Worm (Caenorhabditis elegans) whole organism, mixed stage, embryonic: ENCODE data around the gene coa-7.
A peak's percentile ranks its signal among the peaks of the same experiment; 100 is the strongest.

Source experiments
- M03D4.4 ChIP-seq: sonication (generic microtip); optimal IDR thresholded peaks from 2 replicates; lab custom pipeline; 2017; ENCODE audit warnings: mild to moderate bottlenecking, missing genetic modification characterization, missing compliant biosample characterization
- blmp-1 ChIP-seq: fragments of 150-350 bp; optimal IDR thresholded peaks from 2 replicates; lab custom pipeline; 2014; ENCODE audit warnings: missing biosample characterization, missing genetic modification characterization
- ceh-39 ChIP-seq: fragments of 150-350 bp; optimal IDR thresholded peaks from 2 replicates; lab custom pipeline; 2014; ENCODE audit warnings: missing biosample characterization, missing genetic modification characterization
- ceh-43 ChIP-seq: fragments of 200-800 bp; sonication (Bioruptor generic); optimal IDR thresholded peaks from 2 replicates; lab custom pipeline; 2018; ENCODE audit warnings: mild to moderate bottlenecking, missing genetic modification characterization, moderate library complexity, missing compliant biosample characterization
- ceh-83 ChIP-seq: fragments of 200-800 bp; sonication (Bioruptor generic); optimal IDR thresholded peaks from 2 replicates; lab custom pipeline; 2018; ENCODE audit warnings: mild to moderate bottlenecking, missing genetic modification characterization, missing compliant biosample characterization
- ces-1 ChIP-seq: fragments of 150-350 bp; optimal IDR thresholded peaks from 2 replicates; lab custom pipeline; 2014; ENCODE audit warnings: missing biosample characterization, missing genetic modification reagents, missing genetic modification characterization
- cnd-1 ChIP-seq: fragments of 200-800 bp; sonication (Bioruptor generic); optimal IDR thresholded peaks from 2 replicates; lab custom pipeline; 2018; ENCODE audit warnings: mild to moderate bottlenecking, missing genetic modification characterization, missing compliant biosample characterization
- drap-1 ChIP-seq: fragments of 200-800 bp; sonication (Bioruptor generic); optimal IDR thresholded peaks from 3 replicates; lab custom pipeline; 2018; ENCODE audit warnings: mild to moderate bottlenecking, missing genetic modification characterization, missing compliant biosample characterization
- elt-1 ChIP-seq: sonication (generic microtip); optimal IDR thresholded peaks from 2 replicates; lab custom pipeline; 2017; ENCODE audit warnings: missing genetic modification characterization, mild to moderate bottlenecking, missing compliant biosample characterization, antibody characterized with exemption, moderate library complexity, borderline replicate concordance; ENCODE audit not compliant: insufficient read depth
- elt-3 ChIP-seq: fragments of 150-350 bp; optimal IDR thresholded peaks from 2 replicates; lab custom pipeline; 2014; ENCODE audit warnings: missing biosample characterization, missing genetic modification characterization
- flh-1 ChIP-seq: fragments of 200-800 bp; sonication (Bioruptor generic); optimal IDR thresholded peaks from 2 replicates; lab custom pipeline; 2018; ENCODE audit warnings: mild to moderate bottlenecking, missing genetic modification characterization, moderate library complexity, missing compliant biosample characterization
- ham-2 ChIP-seq: fragments of 200-800 bp; sonication (Bioruptor generic); optimal IDR thresholded peaks from 2 replicates; lab custom pipeline; 2018; ENCODE audit warnings: mild to moderate bottlenecking, missing genetic modification characterization, missing compliant biosample characterization
- lin-13 ChIP-seq: fragments of 150-350 bp; optimal IDR thresholded peaks from 2 replicates; lab custom pipeline; 2014; ENCODE audit warnings: missing biosample characterization, missing genetic modification characterization
- lin-32 ChIP-seq: fragments of 200-800 bp; sonication (Bioruptor generic); optimal IDR thresholded peaks from 2 replicates; lab custom pipeline; 2018; ENCODE audit warnings: mild to moderate bottlenecking, missing genetic modification characterization, missing compliant biosample characterization
- lsy-2 ChIP-seq: fragments of 150-350 bp; optimal IDR thresholded peaks from 2 replicates; lab custom pipeline; 2014; ENCODE audit warnings: missing biosample characterization, missing genetic modification characterization
- mab-5 ChIP-seq: fragments of 150-350 bp; optimal IDR thresholded peaks from 2 replicates; lab custom pipeline; 2014; ENCODE audit warnings: missing biosample characterization, missing genetic modification characterization
- mep-1 ChIP-seq: fragments of 150-350 bp; optimal IDR thresholded peaks from 2 replicates; lab custom pipeline; 2017; ENCODE audit warnings: missing biosample characterization, missing genetic modification reagents, missing genetic modification characterization, inconsistent platforms
- mls-2 ChIP-seq: sonication (generic microtip); optimal IDR thresholded peaks from 2 replicates; lab custom pipeline; 2016; ENCODE audit warnings: mild to moderate bottlenecking, missing genetic modification characterization, moderate library complexity, missing compliant biosample characterization
- nhr-12 ChIP-seq: fragments of 150-350 bp; optimal IDR thresholded peaks from 2 replicates; lab custom pipeline; 2014; ENCODE audit warnings: missing biosample characterization, missing genetic modification characterization
- nhr-2 ChIP-seq: fragments of 150-350 bp; optimal IDR thresholded peaks from 2 replicates; lab custom pipeline; 2014; ENCODE audit warnings: missing biosample characterization, missing genetic modification characterization
- nhr-76 ChIP-seq: sonication (generic microtip); optimal IDR thresholded peaks from 2 replicates; lab custom pipeline; 2017; ENCODE audit warnings: missing biosample characterization, missing genetic modification characterization
- pha-4 ChIP-seq: fragments of 150-350 bp; optimal IDR thresholded peaks from 2 replicates; lab custom pipeline; 2018; ENCODE audit warnings: missing biosample characterization, missing genetic modification reagents, missing genetic modification characterization
- sem-2 ChIP-seq: fragments of 200-800 bp; sonication (Bioruptor generic); optimal IDR thresholded peaks from 2 replicates; lab custom pipeline; 2018; ENCODE audit warnings: mild to moderate bottlenecking, missing genetic modification characterization, missing compliant biosample characterization
- snpc-4 ChIP-seq: fragments of 150-350 bp; optimal IDR thresholded peaks from 2 replicates; lab custom pipeline; 2014; ENCODE audit warnings: missing biosample characterization, missing genetic modification characterization
- tbx-8 ChIP-seq: fragments of 200-800 bp; sonication (Bioruptor generic); optimal IDR thresholded peaks from 2 replicates; lab custom pipeline; 2018; ENCODE audit warnings: mild to moderate bottlenecking, missing genetic modification characterization, moderate library complexity, missing compliant biosample characterization
- unc-120 ChIP-seq: sonication (generic microtip); optimal IDR thresholded peaks from 2 replicates; lab custom pipeline; 2017; ENCODE audit warnings: missing genetic modification characterization, missing compliant biosample characterization; ENCODE audit not compliant: poor library complexity, severe bottlenecking
- unc-39 ChIP-seq: fragments of 150-350 bp; optimal IDR thresholded peaks from 2 replicates; lab custom pipeline; 2014; ENCODE audit warnings: missing biosample characterization, missing genetic modification characterization
- unc-62 ChIP-seq: fragments of 150-350 bp; optimal IDR thresholded peaks from 2 replicates; lab custom pipeline; 2014; ENCODE audit warnings: missing biosample characterization, missing genetic modification reagents, missing genetic modification characterization
- zip-8 ChIP-seq: fragments of 150-350 bp; optimal IDR thresholded peaks from 2 replicates; lab custom pipeline; 2014; ENCODE audit warnings: missing biosample characterization, missing genetic modification characterization

Gene coa-7

ce11 chrII:11617715-11618114 lies 33.2 kb downstream of the coa-7 start:
- TF ChIP-seq nhr-2 (tag; lab: Kevin White, UChicago) (no peak), ceh-39 (no peak), nhr-76 (tag; lab: Kevin White, UChicago) (no peak), pha-4 (tag; lab: Kevin White, UChicago) (no peak), mep-1 (tag; lab: Kevin White, UChicago) (no peak), drap-1 (GFP tag; lab: Kevin White, UChicago) (no peak), M03D4.4 (tag; lab: Kevin White, UChicago) (no peak)

DNA sequence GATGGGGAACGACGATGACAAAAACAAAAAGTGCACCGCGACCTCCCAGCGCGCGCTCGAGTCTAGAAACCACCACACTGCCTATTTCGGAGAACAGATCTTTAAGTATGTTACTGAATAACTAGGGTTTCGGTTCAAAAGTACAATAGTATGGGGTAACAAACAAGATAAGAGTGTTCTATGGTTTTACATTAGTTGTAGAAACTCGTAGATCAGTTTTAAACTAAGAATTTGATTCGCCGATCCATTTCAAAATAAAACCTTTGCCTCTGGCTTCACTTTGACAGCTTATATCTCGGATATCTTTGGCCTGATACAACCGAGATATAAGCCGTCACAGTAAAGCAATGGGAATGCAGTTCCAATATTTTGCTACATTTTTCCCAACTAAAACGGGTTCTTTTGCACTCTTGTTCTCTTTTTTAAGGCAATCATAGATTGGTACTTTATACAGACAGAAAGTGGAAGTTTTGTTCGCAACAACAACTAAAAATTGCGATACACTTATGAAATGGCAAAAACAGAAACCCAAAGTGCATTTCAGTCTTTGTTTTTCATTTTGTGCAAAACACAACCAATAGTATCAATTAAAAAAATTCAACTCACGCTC lies 34.5 kb downstream of the coa-7 start:
- TF ChIP-seq tbx-8 (GFP tag; lab: Kevin White, UChicago) (no peak), ces-1 (no peak), sem-2 (GFP tag; lab: Kevin White, UChicago) (no peak), nhr-12 (tag; lab: Kevin White, UChicago) (no peak), zip-8 (tag; lab: Kevin White, UChicago) (no peak), snpc-4 (tag; lab: Kevin White, UChicago) (no peak), blmp-1 (no peak), nhr-76 (tag; lab: Kevin White, UChicago) (no peak), elt-1 (tag; lab: Kevin White, UChicago) (no peak), unc-62 (no peak), unc-120 (tag; lab: Kevin White, UChicago) (no peak), flh-1 (no peak), M03D4.4 (tag; lab: Kevin White, UChicago) (no peak)

ce11 chrII:11614103-11614857 lies 36.7 kb downstream of the coa-7 start:
- TF ChIP-seq lin-13 (tag; lab: Kevin White, UChicago) (no peak), ceh-83 (GFP tag; lab: Kevin White, UChicago) (peak; percentile 35), ces-1 (peak; percentile 14)

ce11 chrII:11612034-11612723 lies 38.8 kb downstream of the coa-7 start, which contains the start of gene F07A11.5:
Gene F07A11.5 (plus strand): TSS chrII:11612300.
- TF ChIP-seq drap-1 (GFP tag; lab: Kevin White, UChicago) (no peak), ceh-83 (GFP tag; lab: Kevin White, UChicago) (no peak), ceh-43 (no peak), lsy-2 (tag; lab: Kevin White, UChicago) (no peak), lin-32 (GFP tag; lab: Kevin White, UChicago) (no peak), mls-2 (no peak), mab-5 (tag; lab: Kevin White, UChicago) (no peak), ces-1 (no peak), blmp-1 (no peak)

DNA sequence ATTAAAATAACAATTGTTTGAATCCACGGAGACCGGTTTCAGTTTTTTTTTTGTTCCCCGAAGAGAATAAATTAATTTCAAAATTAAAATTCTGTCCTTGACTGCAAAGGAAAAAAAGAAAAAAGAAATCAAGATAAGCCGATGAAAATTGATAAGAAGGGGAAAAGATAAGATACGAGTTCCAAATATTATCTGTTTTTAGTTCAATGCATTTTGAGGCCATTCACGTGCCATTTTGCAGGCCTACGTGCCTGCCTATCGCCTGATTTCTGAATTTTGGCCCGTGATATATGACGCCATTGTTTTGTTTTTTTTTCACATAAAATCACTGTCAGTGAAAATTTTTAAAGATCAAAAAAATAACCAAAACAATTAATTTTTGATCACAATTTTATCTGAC lies 39.5 kb downstream of the coa-7 start:
- TF ChIP-seq cnd-1 (tag; lab: Kevin White, UChicago) (no peak), elt-3 (peak; percentile 26), elt-1 (tag; lab: Kevin White, UChicago) (peak; percentile 67), mls-2 (no peak)

DNA sequence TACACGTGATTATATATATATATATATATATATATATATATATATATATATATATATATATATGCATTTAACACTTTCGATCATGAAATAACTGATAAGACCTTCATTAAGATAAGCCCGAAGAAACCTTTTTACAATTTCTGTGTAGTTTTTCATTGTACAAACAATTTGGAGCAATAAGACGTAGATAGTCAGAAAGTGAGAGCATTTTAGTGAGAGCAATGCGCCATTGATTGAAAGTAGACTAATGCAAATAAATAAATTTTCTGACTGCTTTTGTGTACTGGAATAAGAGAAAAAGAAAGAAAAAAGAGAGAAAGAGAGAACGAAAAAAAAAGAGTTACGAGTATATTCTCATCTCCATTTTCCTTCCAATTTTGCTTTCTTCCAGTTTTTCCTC lies 46.3 kb downstream of the coa-7 start:
- TF ChIP-seq ceh-83 (GFP tag; lab: Kevin White, UChicago) (no peak), nhr-76 (tag; lab: Kevin White, UChicago) (no peak), ham-2 (no peak), snpc-4 (tag; lab: Kevin White, UChicago) (no peak), lin-13 (tag; lab: Kevin White, UChicago) (no peak), unc-39 (tag; lab: Kevin White, UChicago) (no peak), M03D4.4 (tag; lab: Kevin White, UChicago) (no peak), ceh-39 (no peak), unc-62 (no peak), mls-2 (no peak), pha-4 (tag; lab: Kevin White, UChicago) (no peak), ceh-43 (no peak), nhr-12 (tag; lab: Kevin White, UChicago) (no peak), mep-1 (tag; lab: Kevin White, UChicago) (no peak)
